Fruit fly (Drosophila melanogaster) Kc167 (cell line): ENCODE measurements around the gene PKD.

ENCODE experiments used
- Myc ChIP-seq: fragments of >200 bp; optimal IDR thresholded peaks from 2 replicates; lab custom pipeline; 2017; ENCODE audit warnings: missing external identifiers
- h ChIP-seq: fragments of >200 bp; optimal IDR thresholded peaks from 3 replicates; lab custom pipeline; 2018; ENCODE audit warnings: missing external identifiers
- ttk ChIP-seq: sonication (Bioruptor generic); optimal IDR thresholded peaks from 2 replicates; lab custom pipeline; 2017; ENCODE audit warnings: missing external identifiers

DNA sequence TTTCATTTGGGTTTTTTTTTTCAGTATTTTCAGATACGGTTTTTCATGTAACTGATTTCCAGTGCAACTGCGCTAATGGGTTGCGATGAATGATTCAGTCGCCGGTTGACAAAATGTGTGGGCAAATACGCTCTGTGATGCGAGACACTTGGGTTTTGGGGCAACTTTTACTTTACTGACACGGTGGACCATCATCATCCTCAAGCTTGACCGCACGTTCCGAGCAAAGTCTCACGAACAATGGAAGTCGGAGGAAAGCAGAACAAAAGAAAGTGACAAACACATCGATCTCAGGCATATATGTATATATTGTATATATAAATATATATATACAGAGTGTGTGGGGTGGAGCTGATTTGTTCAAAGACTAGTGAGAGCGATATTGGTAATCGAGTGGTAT lies 19.7 kb downstream of the PKD start:
- TF ChIP-seq Myc (lab: Kevin White, UChicago) (no peak), ttk (lab: Kevin White, UChicago) (no peak), h (no peak)
